Fruit fly (Drosophila melanogaster) whole organism, pupa: ENCODE measurements around the gene CG31709.

Experiments
- CG10348 ChIP-seq: fragments of 200-800 bp; sonication (Bioruptor generic); IDR thresholded peaks from 2 replicates; pipeline ENCODE4 v1.3.6; 2022; ENCODE audit warnings: missing biosample characterization, missing genetic modification characterization
- CG14655 ChIP-seq: fragments of 200-800 bp; sonication (Bioruptor generic); optimal IDR thresholded peaks from 3 replicates; lab custom pipeline; 2017; ENCODE audit warnings: mild to moderate bottlenecking, missing biosample characterization, missing genetic modification reagents, missing genetic modification characterization
- CG15710 ChIP-seq: fragments of 200-800 bp; sonication (Bioruptor generic); optimal IDR thresholded peaks from 2 replicates; lab custom pipeline; 2018; ENCODE audit warnings: missing biosample characterization, mild to moderate bottlenecking, missing genetic modification characterization, moderate library complexity
- CG34367 ChIP-seq: fragments of 200-800 bp; sonication (Bioruptor generic); optimal IDR thresholded peaks from 2 replicates; lab custom pipeline; 2018; ENCODE audit warnings: missing biosample characterization, mild to moderate bottlenecking, missing genetic modification characterization
- CG8159 ChIP-seq: fragments of 200-800 bp; sonication (Bioruptor generic); optimal IDR thresholded peaks from 3 replicates; lab custom pipeline; 2018; ENCODE audit warnings: missing biosample characterization, mild to moderate bottlenecking, missing genetic modification characterization, moderate library complexity
- CG8301 ChIP-seq: fragments of 200-800 bp; sonication (Bioruptor generic); optimal IDR thresholded peaks from 2 replicates; lab custom pipeline; 2018; ENCODE audit warnings: missing biosample characterization, mild to moderate bottlenecking, missing genetic modification characterization
- CG9948 ChIP-seq: fragments of 200-800 bp; sonication (Bioruptor generic); optimal IDR thresholded peaks from 2 replicates; lab custom pipeline; 2018; ENCODE audit warnings: missing biosample characterization, mild to moderate bottlenecking, missing genetic modification characterization, moderate library complexity
- EcR ChIP-seq: fragments of 200-800 bp; sonication (Bioruptor generic); optimal IDR thresholded peaks from 3 replicates; lab custom pipeline; 2019; ENCODE audit warnings: missing biosample characterization, missing genetic modification characterization, mild to moderate bottlenecking, moderate library complexity, missing genetic modification reagents
- Ets98B ChIP-seq: fragments of 200-800 bp; sonication (Bioruptor generic); IDR thresholded peaks from 2 replicates; pipeline ENCODE4 v1.3.6; 2022; ENCODE audit warnings: missing biosample characterization, missing genetic modification characterization
- Snoo ChIP-seq: fragments of 200-800 bp; sonication (Bioruptor generic); optimal IDR thresholded peaks from 3 replicates; lab custom pipeline; 2017; ENCODE audit warnings: missing biosample characterization, mild to moderate bottlenecking, missing genetic modification characterization, inconsistent platforms
- rn ChIP-seq: fragments of 200-800 bp; sonication (Bioruptor generic); IDR thresholded peaks from 2 replicates; pipeline ENCODE4 v1.3.6; 2022; ENCODE audit warnings: missing biosample characterization, missing genetic modification characterization

- no peak for TF ChIP-seq CG14655 (GFP tag; lab: Kevin White, UChicago)
- no peak for TF ChIP-seq CG10348 (GFP tag; lab: Robert Waterston, UW)
- TF ChIP-seq Ets98B (GFP tag; lab: Robert Waterston, UW), result no peak
- TF ChIP-seq CG34367, result no peak
- no peak for TF ChIP-seq rn (GFP tag; lab: Robert Waterston, UW)
- TF ChIP-seq CG8301, result no peak
- TF ChIP-seq EcR, result no peak
- TF ChIP-seq CG8159, result no peak
- TF ChIP-seq Snoo, result no peak
- no peak for TF ChIP-seq CG15710 (tag; lab: Kevin White, UChicago)
- no peak for TF ChIP-seq CG9948 (tag; lab: Kevin White, UChicago)
Measured at dm6 chr2L:9601220-9601619, 21.8 kb upstream of the CG31709 start.
